Worm (Caenorhabditis elegans) whole organism, early embryonic: ENCODE results near the gene F54B11.7.

ENCODE experiments used
- B0310.2 ChIP-seq: sonication (generic microtip); optimal IDR thresholded peaks from 2 replicates; lab custom pipeline; 2016; ENCODE audit warnings: mild to moderate bottlenecking, missing genetic modification characterization, missing compliant biosample characterization
- F13C5.2 ChIP-seq: sonication (generic microtip); optimal IDR thresholded peaks from 2 replicates; lab custom pipeline; 2017; ENCODE audit warnings: mild to moderate bottlenecking, missing genetic modification characterization, inconsistent platforms, missing compliant biosample characterization
- aly-1 ChIP-seq: sonication (generic microtip); optimal IDR thresholded peaks from 2 replicates; lab custom pipeline; 2016; ENCODE audit warnings: missing genetic modification characterization, missing compliant biosample characterization
- ama-1 ChIP-seq: fragments of 150-350 bp; optimal IDR thresholded peaks from 2 replicates; lab custom pipeline; 2014
- ceh-13 ChIP-seq: fragments of 200-800 bp; sonication (Bioruptor generic); optimal IDR thresholded peaks from 2 replicates; lab custom pipeline; 2018; ENCODE audit warnings: mild to moderate bottlenecking, missing genetic modification characterization, missing compliant biosample characterization
- ceh-36 ChIP-seq: sonication (generic microtip); optimal IDR thresholded peaks from 2 replicates; lab custom pipeline; 2016; ENCODE audit warnings: missing genetic modification characterization, inconsistent platforms, missing compliant biosample characterization
- ets-7 ChIP-seq: sonication (generic microtip); optimal IDR thresholded peaks from 2 replicates; lab custom pipeline; 2016; ENCODE audit warnings: missing genotype, missing genetic modification characterization, missing compliant biosample characterization
- flt-1 ChIP-seq: fragments of 200-800 bp; sonication (Bioruptor generic); IDR thresholded peaks from 2 replicates; pipeline ENCODE4 v1.3.6; 2022; ENCODE audit warnings: missing genetic modification characterization, missing compliant biosample characterization
- hmbx-1 ChIP-seq: sonication (generic microtip); optimal IDR thresholded peaks from 2 replicates; lab custom pipeline; 2016; ENCODE audit warnings: mild to moderate bottlenecking, missing genetic modification characterization, missing compliant biosample characterization
- hmg-4 ChIP-seq: fragments of 200-800 bp; sonication (Bioruptor generic); optimal IDR thresholded peaks from 2 replicates; lab custom pipeline; 2018; ENCODE audit warnings: mild to moderate bottlenecking, missing genetic modification characterization, missing compliant biosample characterization
- hnd-1 ChIP-seq: sonication (generic microtip); optimal IDR thresholded peaks from 2 replicates; lab custom pipeline; 2016; ENCODE audit warnings: missing genetic modification characterization, missing compliant biosample characterization
- pes-1 ChIP-seq: fragments of 200-800 bp; sonication (Bioruptor generic); IDR thresholded peaks from 2 replicates; pipeline ENCODE4 v1.3.6; 2022; ENCODE audit warnings: missing genetic modification reagents, missing genetic modification characterization, missing compliant biosample characterization
- scrt-1 ChIP-seq: fragments of 200-800 bp; sonication (Bioruptor generic); IDR thresholded peaks from 2 replicates; pipeline ENCODE4 v1.3.6; 2022; ENCODE audit warnings: missing genetic modification characterization, missing compliant biosample characterization
- sea-1 ChIP-seq: fragments of 200-800 bp; sonication (Bioruptor generic); conservative IDR thresholded peaks from 2 replicates; pipeline ENCODE4 v1.3.6; 2022; ENCODE audit warnings: missing genetic modification characterization, missing compliant biosample characterization
- tbx-11 ChIP-seq: fragments of 200-800 bp; sonication (Bioruptor generic); IDR thresholded peaks from 2 replicates; pipeline ENCODE4 v1.3.6; 2022; ENCODE audit warnings: missing genetic modification characterization, missing compliant biosample characterization
- tbx-37 ChIP-seq: fragments of 200-800 bp; sonication (Bioruptor generic); conservative IDR thresholded peaks from 2 replicates; pipeline ENCODE4 v1.3.6; 2022; ENCODE audit warnings: missing genetic modification reagents, missing genetic modification characterization, missing compliant biosample characterization
- tra-4 ChIP-seq: sonication (generic microtip); optimal IDR thresholded peaks from 2 replicates; lab custom pipeline; 2017; ENCODE audit warnings: missing genetic modification characterization, missing compliant biosample characterization

The F54B11.7 gene

DNA sequence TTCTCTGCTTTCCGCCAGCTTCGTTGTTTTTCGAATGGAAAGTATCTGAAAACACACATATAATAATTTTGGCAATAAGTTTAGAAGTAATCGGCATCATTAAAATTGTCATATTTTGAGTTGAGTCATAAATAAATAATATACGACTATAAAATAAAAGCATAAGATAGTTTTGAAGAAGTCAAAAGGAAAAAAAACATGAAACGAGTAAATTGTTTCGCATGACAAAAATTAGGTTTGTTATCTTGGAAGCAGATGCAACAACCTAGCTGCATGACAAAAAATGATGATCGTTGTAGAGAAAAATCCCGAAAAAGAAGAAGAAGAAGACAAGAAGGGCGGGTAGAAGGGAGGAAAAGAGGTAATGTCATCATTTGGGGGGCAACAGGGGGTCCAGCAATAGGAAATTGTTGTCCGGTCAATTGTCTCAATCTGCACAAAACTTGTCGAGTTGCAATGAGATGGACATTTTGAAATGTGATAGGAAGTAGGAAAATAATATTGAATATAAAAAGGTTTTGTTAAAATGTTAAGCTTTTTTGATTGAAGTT lies 31.0 kb downstream of the F54B11.7 start, which contains the start of gene nlg-1:
nlg-1 (minus strand) TSS at position 51 of the 551 bp plus-strand sequence.
- TF ChIP-seq ceh-13 (GFP tag; lab: Kevin White, UChicago) (no peak), flt-1 (GFP tag; lab: Robert Waterston, UW) (no peak), aly-1 (tag; lab: Kevin White, UChicago) (no peak), B0310.2 (tag; lab: Kevin White, UChicago) (no peak), F13C5.2 (tag; lab: Kevin White, UChicago) (no peak)

DNA sequence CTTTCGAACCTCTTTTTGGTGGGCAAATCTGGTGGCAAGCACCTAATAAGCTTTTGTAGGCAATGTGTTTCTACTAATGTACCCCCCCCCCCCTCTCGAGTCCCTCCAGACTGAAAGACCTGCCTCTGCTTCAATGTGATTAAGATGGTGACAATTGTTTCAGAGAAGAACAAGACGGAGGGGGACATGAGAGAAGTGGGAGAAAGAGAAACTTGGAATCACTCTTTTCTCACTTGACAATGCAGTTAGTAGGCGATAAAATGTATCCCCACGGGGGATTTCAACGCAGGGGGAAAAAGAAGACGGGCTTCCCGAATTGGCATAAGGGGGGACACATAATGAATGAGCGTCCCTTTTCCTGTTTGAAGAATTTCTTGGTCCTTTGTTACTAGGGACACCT lies 32.0 kb downstream of the F54B11.7 start:
- no peak for TF ChIP-seq F13C5.2 (tag; lab: Kevin White, UChicago)
- TF ChIP-seq B0310.2 (tag; lab: Kevin White, UChicago): no peak
- TF ChIP-seq tbx-11: no peak

ce11 chrX:13633032-13633431 lies 32.8 kb downstream of the F54B11.7 start:
- no peak for TF ChIP-seq ceh-36 (tag; lab: Kevin White, UChicago)
- no peak for TF ChIP-seq sea-1 (GFP tag; lab: Robert Waterston, UW)
- TF ChIP-seq scrt-1 (GFP tag; lab: Robert Waterston, UW): no peak
- TF ChIP-seq F13C5.2 (tag; lab: Kevin White, UChicago): no peak
- no peak for TF ChIP-seq tra-4 (tag; lab: Kevin White, UChicago)
- no peak for TF ChIP-seq tbx-11
- no peak for TF ChIP-seq ama-1 (lab: Kevin White, UChicago)
- TF ChIP-seq aly-1 (tag; lab: Kevin White, UChicago): no peak
- TF ChIP-seq ets-7 (tag; lab: Kevin White, UChicago): no peak
- TF ChIP-seq hmbx-1 (tag; lab: Kevin White, UChicago): no peak
- no peak for TF ChIP-seq tbx-37 (GFP tag; lab: Robert Waterston, UW)

- no peak for TF ChIP-seq scrt-1 (GFP tag; lab: Robert Waterston, UW)
- no peak for TF ChIP-seq tbx-11
- no peak for TF ChIP-seq tra-4 (tag; lab: Kevin White, UChicago)
- no peak for TF ChIP-seq hnd-1 (tag; lab: Kevin White, UChicago)
- no peak for TF ChIP-seq pes-1 (GFP tag; lab: Robert Waterston, UW)
These were observed 33.7 kb downstream of the F54B11.7 start for ce11 chrX:13633876-13634479.

DNA sequence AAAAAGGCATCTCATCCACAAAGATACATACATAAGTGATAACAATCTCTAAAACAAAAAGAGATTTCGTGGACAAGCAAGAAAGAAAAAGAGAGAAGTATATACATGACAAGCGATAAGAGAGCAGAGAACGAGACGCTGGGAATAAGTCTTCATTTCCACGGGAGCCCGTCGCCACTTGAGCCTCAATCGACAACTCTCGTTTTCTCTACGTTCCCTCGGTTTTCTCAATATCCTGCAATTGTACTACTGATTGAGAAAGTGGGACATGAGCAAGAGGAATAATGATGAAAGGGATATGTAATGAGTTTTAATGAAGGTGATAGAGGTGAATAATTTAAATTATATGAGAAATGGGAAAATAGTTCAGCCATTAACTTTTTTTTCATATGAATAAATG lies 37.3 kb downstream of the F54B11.7 start:
- no peak for TF ChIP-seq tbx-11
- TF ChIP-seq hmg-4 (GFP tag; lab: Kevin White, UChicago): no peak
- TF ChIP-seq hmbx-1 (tag; lab: Kevin White, UChicago): no peak

ce11 chrX:13638351-13638958 lies 38.2 kb downstream of the F54B11.7 start:
- TF ChIP-seq aly-1 (tag; lab: Kevin White, UChicago): no peak
- TF ChIP-seq flt-1 (GFP tag; lab: Robert Waterston, UW): no peak
- TF ChIP-seq tra-4 (tag; lab: Kevin White, UChicago): no peak
- TF ChIP-seq ama-1 (lab: Kevin White, UChicago): no peak
- TF ChIP-seq ceh-36 (tag; lab: Kevin White, UChicago): no peak

- TF ChIP-seq B0310.2 (tag; lab: Kevin White, UChicago) (no peak), pes-1 (GFP tag; lab: Robert Waterston, UW) (no peak), hmbx-1 (tag; lab: Kevin White, UChicago) (no peak), hnd-1 (tag; lab: Kevin White, UChicago) (no peak), tbx-11 (no peak), tra-4 (tag; lab: Kevin White, UChicago) (no peak), aly-1 (tag; lab: Kevin White, UChicago) (no peak), ama-1 (lab: Kevin White, UChicago) (no peak), F13C5.2 (tag; lab: Kevin White, UChicago) (no peak), ceh-13 (GFP tag; lab: Kevin White, UChicago) (no peak), sea-1 (GFP tag; lab: Robert Waterston, UW) (no peak), scrt-1 (GFP tag; lab: Robert Waterston, UW) (no peak), tbx-37 (GFP tag; lab: Robert Waterston, UW) (no peak), flt-1 (GFP tag; lab: Robert Waterston, UW) (no peak), ceh-36 (tag; lab: Kevin White, UChicago) (no peak), hmg-4 (GFP tag; lab: Kevin White, UChicago) (no peak)
These were observed 39.3 kb downstream of the F54B11.7 start, which contains the start of gene twk-20 for ce11 chrX:13639577-13639976. twk-20 (plus strand) TSS chrX:13639877.

- TF ChIP-seq hmg-4 (GFP tag; lab: Kevin White, UChicago): no peak
- no peak for TF ChIP-seq ama-1 (lab: Kevin White, UChicago)
- TF ChIP-seq tra-4 (tag; lab: Kevin White, UChicago): no peak
- TF ChIP-seq tbx-37 (GFP tag; lab: Robert Waterston, UW): no peak
- no peak for TF ChIP-seq F13C5.2 (tag; lab: Kevin White, UChicago)
- TF ChIP-seq B0310.2 (tag; lab: Kevin White, UChicago): no peak
- TF ChIP-seq flt-1 (GFP tag; lab: Robert Waterston, UW): no peak
These were observed 44.6 kb downstream of the F54B11.7 start for ce11 chrX:13644884-13645283.
